Fruit fly (Drosophila melanogaster): ENCODE measurements around the gene ArgRS.

Gene ArgRS

DNA sequence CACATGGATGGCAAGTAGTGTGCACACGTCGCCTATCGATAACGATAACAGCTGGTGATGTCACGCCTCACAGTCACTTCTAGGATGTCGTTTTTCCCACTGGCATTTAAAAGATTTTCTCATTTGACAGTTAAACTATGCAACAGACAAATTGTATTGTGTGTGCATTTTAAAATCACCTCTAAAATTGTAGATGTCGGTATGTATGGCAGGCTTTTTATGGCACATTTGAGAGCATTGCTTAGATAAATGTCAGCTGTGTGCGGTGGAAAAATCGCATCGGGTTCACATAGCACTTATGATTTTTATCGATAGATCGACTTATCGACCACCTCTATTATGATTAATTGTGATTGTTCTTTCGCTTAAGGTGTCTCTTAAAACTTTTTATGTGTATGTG is at the start of gene ArgRS, which contains the start of gene CG8578 (continued):
- TF ChIP-seq CG12071 (GFP tag; optimal IDR thresholded peaks at IDR 0.05) = no peak
- peak; percentile 39 for TF ChIP-seq onecut (GFP tag; IDR thresholded peaks at IDR 0.05)
- no peak for TF ChIP-seq Mrtf (GFP tag; IDR thresholded peaks at IDR 0.05)
- no peak for TF ChIP-seq CG7556 (GFP tag; optimal IDR thresholded peaks at IDR 0.05)
- TF ChIP-seq CG3163 (GFP tag; optimal IDR thresholded peaks at IDR 0.05) = peak; percentile 40
- no peak for TF ChIP-seq gsb-n (tag; optimal IDR thresholded peaks at IDR 0.05)
- no peak for TF ChIP-seq Six4 (GFP tag; optimal IDR thresholded peaks at IDR 0.05)
- no peak for TF ChIP-seq CG18011 (GFP tag; optimal IDR thresholded peaks at IDR 0.05)
- peak; percentile 7 for TF ChIP-seq CG9437 (GFP tag; optimal IDR thresholded peaks at IDR 0.05)
- TF ChIP-seq sr (GFP tag; IDR thresholded peaks at IDR 0.05) = no peak
- no peak; the same call in 1 of the 2 replicates for TF ChIP-seq wor (GFP tag; IDR thresholded peaks at IDR 0.05)
- TF ChIP-seq CG14441 (GFP tag; IDR thresholded peaks at IDR 0.05) = peak; percentile 71
- TF ChIP-seq cato (GFP tag; optimal IDR thresholded peaks at IDR 0.05; ENCODE audit: borderline replicate concordance) = no peak
- TF ChIP-seq da (GFP tag; optimal IDR thresholded peaks at IDR 0.05) = no peak
- TF ChIP-seq CG12299 (tag; optimal IDR thresholded peaks at IDR 0.05) = no peak
- peak; percentile 81 for TF ChIP-seq nerfin-2 (GFP tag; IDR thresholded peaks at IDR 0.05; ENCODE audit: partially characterized antibody)
- TF ChIP-seq CG10209 (GFP tag; optimal IDR thresholded peaks at IDR 0.05) = peak; percentile 25
- TF ChIP-seq Hmr (GFP tag; optimal IDR thresholded peaks at IDR 0.05) = no peak
- TF ChIP-seq grn (GFP tag; optimal IDR thresholded peaks at IDR 0.05) = no peak
- peak; percentile 86 for TF ChIP-seq Ptx1 (GFP tag; IDR thresholded peaks at IDR 0.05)
- TF ChIP-seq CG17385 (GFP tag; optimal IDR thresholded peaks at IDR 0.05) = peak; percentile 22
- TF ChIP-seq CG4424 (GFP tag; optimal IDR thresholded peaks at IDR 0.05) = no peak
- TF ChIP-seq dan (GFP tag; IDR thresholded peaks at IDR 0.05) = no peak
- TF ChIP-seq CG3995 (GFP tag; optimal IDR thresholded peaks at IDR 0.05) = peak; percentile 94
- TF ChIP-seq gcm2 (GFP tag; optimal IDR thresholded peaks at IDR 0.05) = no peak
- TF ChIP-seq Ets65A (GFP tag) = peak; percentile 98
- TF ChIP-seq sug (tag; optimal IDR thresholded peaks at IDR 0.05) = peak; percentile 73
- peak; percentile 39 for TF ChIP-seq Max (GFP tag; optimal IDR thresholded peaks at IDR 0.05)
- peak; percentile 38 for TF ChIP-seq fu2 (GFP tag; optimal IDR thresholded peaks at IDR 0.05)
- TF ChIP-seq zen2 (GFP tag; IDR thresholded peaks at IDR 0.05; ENCODE audit: partially characterized antibody) = no peak; the same call in 2 of the 3 replicates
- peak in 1 of 2 experiments; percentile 26 for TF ChIP-seq chif (GFP tag; optimal IDR thresholded peaks at IDR 0.05)
- TF ChIP-seq nom (GFP tag; optimal IDR thresholded peaks at IDR 0.05) = no peak
- no peak; the same call in 1 of the 2 replicates for TF ChIP-seq CG32772 (GFP tag; IDR thresholded peaks at IDR 0.05)
- no peak for TF ChIP-seq CG15269 (tag; optimal IDR thresholded peaks at IDR 0.05)
- TF ChIP-seq CG31224 (GFP tag; IDR thresholded peaks at IDR 0.05) = no peak
- no peak for TF ChIP-seq gsb (GFP tag; IDR thresholded peaks at IDR 0.05)
- TF ChIP-seq nerfin-1 (tag; optimal IDR thresholded peaks at IDR 0.05) = peak; percentile 23
- no peak for TF ChIP-seq CG2678 (tag; optimal IDR thresholded peaks at IDR 0.05)
- TF ChIP-seq Pdp1 (GFP tag; optimal IDR thresholded peaks at IDR 0.05) = peak; percentile 80 to 88
- TF ChIP-seq CG17568 (GFP tag; optimal IDR thresholded peaks at IDR 0.05) = no peak
- peak; percentile 20 for TF ChIP-seq gfzf (GFP tag; optimal IDR thresholded peaks at IDR 0.05)
- peak; percentile 71 for TF ChIP-seq CG1233 (GFP tag; optimal IDR thresholded peaks at IDR 0.05)
- TF ChIP-seq rib (GFP tag; IDR thresholded peaks at IDR 0.05) = no peak
- no peak for TF ChIP-seq CG6254 (GFP tag; optimal IDR thresholded peaks at IDR 0.05)
- no peak for TF ChIP-seq fd102C (GFP tag; optimal IDR thresholded peaks at IDR 0.05)
- no peak for TF ChIP-seq Asciz (GFP tag; optimal IDR thresholded peaks at IDR 0.05)
- no peak for TF ChIP-seq Dfd (GFP tag; optimal IDR thresholded peaks at IDR 0.05)
- TF ChIP-seq CG31365 (tag; optimal IDR thresholded peaks at IDR 0.05) = no peak
- TF ChIP-seq CG9609 (GFP tag; optimal IDR thresholded peaks at IDR 0.05) = peak; percentile 6
- TF ChIP-seq Scr (GFP tag; IDR thresholded peaks at IDR 0.05; ENCODE audit: partially characterized antibody) = peak; percentile 88
- TF ChIP-seq peb (GFP tag; IDR thresholded peaks at IDR 0.05) = peak; percentile 41; the same call in 1 of the 2 replicates
